Worm (Caenorhabditis elegans) whole organism, early embryonic: ENCODE data around the gene F33A8.7.
A peak's percentile ranks its signal among the peaks of the same experiment; 100 is the strongest.

ENCODE experiments used
- B0310.2 ChIP-seq: sonication (generic microtip); optimal IDR thresholded peaks from 2 replicates; lab custom pipeline; 2016; ENCODE audit warnings: mild to moderate bottlenecking, missing genetic modification characterization, missing compliant biosample characterization
- F13C5.2 ChIP-seq: sonication (generic microtip); optimal IDR thresholded peaks from 2 replicates; lab custom pipeline; 2017; ENCODE audit warnings: mild to moderate bottlenecking, missing genetic modification characterization, inconsistent platforms, missing compliant biosample characterization
- aly-1 ChIP-seq: sonication (generic microtip); optimal IDR thresholded peaks from 2 replicates; lab custom pipeline; 2016; ENCODE audit warnings: missing genetic modification characterization, missing compliant biosample characterization
- ama-1 ChIP-seq: fragments of 150-350 bp; optimal IDR thresholded peaks from 2 replicates; lab custom pipeline; 2014
- ceh-13 ChIP-seq: fragments of 200-800 bp; sonication (Bioruptor generic); optimal IDR thresholded peaks from 2 replicates; lab custom pipeline; 2018; ENCODE audit warnings: mild to moderate bottlenecking, missing genetic modification characterization, missing compliant biosample characterization
- ceh-36 ChIP-seq: sonication (generic microtip); optimal IDR thresholded peaks from 2 replicates; lab custom pipeline; 2016; ENCODE audit warnings: missing genetic modification characterization, inconsistent platforms, missing compliant biosample characterization
- ets-7 ChIP-seq: sonication (generic microtip); optimal IDR thresholded peaks from 2 replicates; lab custom pipeline; 2016; ENCODE audit warnings: missing genotype, missing genetic modification characterization, missing compliant biosample characterization
- flt-1 ChIP-seq: fragments of 200-800 bp; sonication (Bioruptor generic); IDR thresholded peaks from 2 replicates; pipeline ENCODE4 v1.3.6; 2022; ENCODE audit warnings: missing genetic modification characterization, missing compliant biosample characterization
- hmbx-1 ChIP-seq: sonication (generic microtip); optimal IDR thresholded peaks from 2 replicates; lab custom pipeline; 2016; ENCODE audit warnings: mild to moderate bottlenecking, missing genetic modification characterization, missing compliant biosample characterization
- hmg-4 ChIP-seq: fragments of 200-800 bp; sonication (Bioruptor generic); optimal IDR thresholded peaks from 2 replicates; lab custom pipeline; 2018; ENCODE audit warnings: mild to moderate bottlenecking, missing genetic modification characterization, missing compliant biosample characterization
- hnd-1 ChIP-seq: sonication (generic microtip); optimal IDR thresholded peaks from 2 replicates; lab custom pipeline; 2016; ENCODE audit warnings: missing genetic modification characterization, missing compliant biosample characterization
- pes-1 ChIP-seq: fragments of 200-800 bp; sonication (Bioruptor generic); IDR thresholded peaks from 2 replicates; pipeline ENCODE4 v1.3.6; 2022; ENCODE audit warnings: missing genetic modification reagents, missing genetic modification characterization, missing compliant biosample characterization
- scrt-1 ChIP-seq: fragments of 200-800 bp; sonication (Bioruptor generic); IDR thresholded peaks from 2 replicates; pipeline ENCODE4 v1.3.6; 2022; ENCODE audit warnings: missing genetic modification characterization, missing compliant biosample characterization
- sea-1 ChIP-seq: fragments of 200-800 bp; sonication (Bioruptor generic); conservative IDR thresholded peaks from 2 replicates; pipeline ENCODE4 v1.3.6; 2022; ENCODE audit warnings: missing genetic modification characterization, missing compliant biosample characterization
- tbx-11 ChIP-seq: fragments of 200-800 bp; sonication (Bioruptor generic); IDR thresholded peaks from 2 replicates; pipeline ENCODE4 v1.3.6; 2022; ENCODE audit warnings: missing genetic modification characterization, missing compliant biosample characterization
- tbx-37 ChIP-seq: fragments of 200-800 bp; sonication (Bioruptor generic); conservative IDR thresholded peaks from 2 replicates; pipeline ENCODE4 v1.3.6; 2022; ENCODE audit warnings: missing genetic modification reagents, missing genetic modification characterization, missing compliant biosample characterization
- tra-4 ChIP-seq: sonication (generic microtip); optimal IDR thresholded peaks from 2 replicates; lab custom pipeline; 2017; ENCODE audit warnings: missing genetic modification characterization, missing compliant biosample characterization

The F33A8.7 gene

ce11 chrII:11049876-11050275 is 24.4 kb upstream of the F33A8.7 start, which contains the start of the genes sdhd-1 and ilkp-1:
Gene sdhd-1, minus strand, starts transcription at chrII:11049913.
Gene ilkp-1, plus strand, starts transcription at chrII:11050255.
- TF ChIP-seq hnd-1 (tag; lab: Kevin White, UChicago) (no peak), flt-1 (no peak), scrt-1 (GFP tag; lab: Robert Waterston, UW) (no peak), sea-1 (GFP tag; lab: Robert Waterston, UW) (no peak), B0310.2 (no peak), ama-1 (lab: Kevin White, UChicago) (no peak), ceh-36 (tag; lab: Kevin White, UChicago) (no peak), F13C5.2 (tag; lab: Kevin White, UChicago) (no peak), tra-4 (tag; lab: Kevin White, UChicago) (no peak), pes-1 (GFP tag; lab: Robert Waterston, UW) (no peak), aly-1 (tag; lab: Kevin White, UChicago) (no peak), tbx-37 (no peak), hmbx-1 (tag; lab: Kevin White, UChicago) (no peak), ceh-13 (no peak)

ce11 chrII:11048930-11049329 is 23.5 kb upstream of the F33A8.7 start, which contains the start of gene F33A8.4:
Gene F33A8.4, minus strand, starts transcription at chrII:11049030.
- TF ChIP-seq hmg-4: no peak
- TF ChIP-seq aly-1 (tag; lab: Kevin White, UChicago): no peak
- no peak for TF ChIP-seq scrt-1 (GFP tag; lab: Robert Waterston, UW)
- TF ChIP-seq flt-1: no peak
- TF ChIP-seq ceh-36 (tag; lab: Kevin White, UChicago): no peak
- no peak for TF ChIP-seq tbx-37
- TF ChIP-seq tra-4 (tag; lab: Kevin White, UChicago): no peak
- TF ChIP-seq ets-7 (tag; lab: Kevin White, UChicago): no peak
- TF ChIP-seq sea-1 (GFP tag; lab: Robert Waterston, UW): no peak
- no peak for TF ChIP-seq tbx-11 (GFP tag; lab: Robert Waterston, UW)

ce11 chrII:11045872-11046271 is 20.4 kb upstream of the F33A8.7 start, which contains the start of gene col-83:
Gene col-83, minus strand, starts transcription at chrII:11045972.
- TF ChIP-seq tra-4 (tag; lab: Kevin White, UChicago): no peak
- no peak for TF ChIP-seq hmbx-1 (tag; lab: Kevin White, UChicago)
- TF ChIP-seq sea-1 (GFP tag; lab: Robert Waterston, UW): no peak
- no peak for TF ChIP-seq B0310.2
- TF ChIP-seq scrt-1 (GFP tag; lab: Robert Waterston, UW): no peak
- TF ChIP-seq flt-1: no peak
- TF ChIP-seq tbx-37: no peak
- no peak for TF ChIP-seq ceh-13
- TF ChIP-seq pes-1 (GFP tag; lab: Robert Waterston, UW): no peak
- TF ChIP-seq F13C5.2 (tag; lab: Kevin White, UChicago): no peak
- no peak for TF ChIP-seq tbx-11 (GFP tag; lab: Robert Waterston, UW)
- no peak for TF ChIP-seq hnd-1 (tag; lab: Kevin White, UChicago)
- no peak for TF ChIP-seq aly-1 (tag; lab: Kevin White, UChicago)
- no peak for TF ChIP-seq ets-7 (tag; lab: Kevin White, UChicago)
- no peak for TF ChIP-seq ama-1 (lab: Kevin White, UChicago)
- TF ChIP-seq ceh-36 (tag; lab: Kevin White, UChicago): no peak
- no peak for TF ChIP-seq hmg-4

- TF ChIP-seq tbx-37 (no peak), hmg-4 (no peak), aly-1 (tag; lab: Kevin White, UChicago) (peak; percentile 62)
These were observed 18.7 kb upstream of the F33A8.7 start for ce11 chrII:11044193-11044568.

ce11 chrII:11043546-11044192 is 18.2 kb upstream of the F33A8.7 start:
- TF ChIP-seq aly-1 (tag; lab: Kevin White, UChicago): no peak
- TF ChIP-seq ets-7 (tag; lab: Kevin White, UChicago): no peak
- TF ChIP-seq tbx-37: no peak
- no peak for TF ChIP-seq sea-1 (GFP tag; lab: Robert Waterston, UW)
- TF ChIP-seq hmbx-1 (tag; lab: Kevin White, UChicago): no peak
- TF ChIP-seq pes-1 (GFP tag; lab: Robert Waterston, UW): no peak
- TF ChIP-seq hmg-4: no peak
- no peak for TF ChIP-seq flt-1
- TF ChIP-seq ceh-36 (tag; lab: Kevin White, UChicago): no peak
- no peak for TF ChIP-seq scrt-1 (GFP tag; lab: Robert Waterston, UW)
- no peak for TF ChIP-seq ceh-13
- TF ChIP-seq hnd-1 (tag; lab: Kevin White, UChicago): no peak
- TF ChIP-seq F13C5.2 (tag; lab: Kevin White, UChicago): no peak
- TF ChIP-seq B0310.2: no peak
- TF ChIP-seq tra-4 (tag; lab: Kevin White, UChicago): no peak
- TF ChIP-seq tbx-11 (GFP tag; lab: Robert Waterston, UW): no peak
- TF ChIP-seq ama-1 (lab: Kevin White, UChicago): no peak

ce11 chrII:11042878-11043331 is 17.4 kb upstream of the F33A8.7 start:
- no peak for TF ChIP-seq sea-1 (GFP tag; lab: Robert Waterston, UW)
- peak; percentile 32 for TF ChIP-seq ceh-36 (tag; lab: Kevin White, UChicago)
- no peak for TF ChIP-seq hnd-1 (tag; lab: Kevin White, UChicago)
- peak; percentile 55 for TF ChIP-seq B0310.2
- no peak for TF ChIP-seq ama-1 (lab: Kevin White, UChicago)
- TF ChIP-seq ets-7 (tag; lab: Kevin White, UChicago): peak; percentile 5
- TF ChIP-seq scrt-1 (GFP tag; lab: Robert Waterston, UW): no peak
- no peak for TF ChIP-seq tbx-11 (GFP tag; lab: Robert Waterston, UW)
- TF ChIP-seq flt-1: no peak
- TF ChIP-seq tra-4 (tag; lab: Kevin White, UChicago): no peak
- no peak for TF ChIP-seq hmbx-1 (tag; lab: Kevin White, UChicago)
- 0 out of 2 replicates have a peak, but pooled peaks have one; percentile 45 for TF ChIP-seq pes-1 (GFP tag; lab: Robert Waterston, UW)
- TF ChIP-seq F13C5.2 (tag; lab: Kevin White, UChicago): peak; percentile 57
- TF ChIP-seq hmg-4: peak; percentile 94
- TF ChIP-seq ceh-13: no peak
- TF ChIP-seq aly-1 (tag; lab: Kevin White, UChicago): peak; percentile 79
- 0 out of 2 replicates have a peak, but pooled peaks have one; percentile 20 for TF ChIP-seq tbx-37
